Worm (Caenorhabditis elegans) whole organism, mixed stage, embryonic: ENCODE measurements around the gene ZK1010.10.

Experiments used
- M03D4.4 ChIP-seq: sonication (generic microtip); optimal IDR thresholded peaks from 2 replicates; lab custom pipeline; 2017; ENCODE audit warnings: mild to moderate bottlenecking, missing genetic modification characterization, missing compliant biosample characterization
- bed-3 ChIP-seq: fragments of 200-800 bp; sonication (Bioruptor generic); optimal IDR thresholded peaks from 3 replicates; lab custom pipeline; 2018; ENCODE audit warnings: mild to moderate bottlenecking, missing genetic modification characterization, moderate library complexity, missing compliant biosample characterization
- blmp-1 ChIP-seq: fragments of 150-350 bp; optimal IDR thresholded peaks from 2 replicates; lab custom pipeline; 2014; ENCODE audit warnings: missing biosample characterization, missing genetic modification characterization
- ceh-39 ChIP-seq: fragments of 150-350 bp; optimal IDR thresholded peaks from 2 replicates; lab custom pipeline; 2014; ENCODE audit warnings: missing biosample characterization, missing genetic modification characterization
- ceh-43 ChIP-seq: fragments of 200-800 bp; sonication (Bioruptor generic); optimal IDR thresholded peaks from 2 replicates; lab custom pipeline; 2018; ENCODE audit warnings: mild to moderate bottlenecking, missing genetic modification characterization, moderate library complexity, missing compliant biosample characterization
- ceh-83 ChIP-seq: fragments of 200-800 bp; sonication (Bioruptor generic); optimal IDR thresholded peaks from 2 replicates; lab custom pipeline; 2018; ENCODE audit warnings: mild to moderate bottlenecking, missing genetic modification characterization, missing compliant biosample characterization
- ces-1 ChIP-seq: fragments of 150-350 bp; optimal IDR thresholded peaks from 2 replicates; lab custom pipeline; 2014; ENCODE audit warnings: missing biosample characterization, missing genetic modification reagents, missing genetic modification characterization
- cnd-1 ChIP-seq: fragments of 200-800 bp; sonication (Bioruptor generic); optimal IDR thresholded peaks from 2 replicates; lab custom pipeline; 2018; ENCODE audit warnings: mild to moderate bottlenecking, missing genetic modification characterization, missing compliant biosample characterization
- drap-1 ChIP-seq: fragments of 200-800 bp; sonication (Bioruptor generic); optimal IDR thresholded peaks from 3 replicates; lab custom pipeline; 2018; ENCODE audit warnings: mild to moderate bottlenecking, missing genetic modification characterization, missing compliant biosample characterization
- elt-1 ChIP-seq: sonication (generic microtip); optimal IDR thresholded peaks from 2 replicates; lab custom pipeline; 2017; ENCODE audit warnings: missing genetic modification characterization, mild to moderate bottlenecking, missing compliant biosample characterization, antibody characterized with exemption, moderate library complexity, borderline replicate concordance; ENCODE audit not compliant: insufficient read depth
- elt-3 ChIP-seq: fragments of 150-350 bp; optimal IDR thresholded peaks from 2 replicates; lab custom pipeline; 2014; ENCODE audit warnings: missing biosample characterization, missing genetic modification characterization
- flh-1 ChIP-seq: fragments of 200-800 bp; sonication (Bioruptor generic); optimal IDR thresholded peaks from 2 replicates; lab custom pipeline; 2018; ENCODE audit warnings: mild to moderate bottlenecking, missing genetic modification characterization, moderate library complexity, missing compliant biosample characterization
- ham-2 ChIP-seq: fragments of 200-800 bp; sonication (Bioruptor generic); optimal IDR thresholded peaks from 2 replicates; lab custom pipeline; 2018; ENCODE audit warnings: mild to moderate bottlenecking, missing genetic modification characterization, missing compliant biosample characterization
- hlh-1 ChIP-seq: fragments of 150-350 bp; optimal IDR thresholded peaks from 2 replicates; lab custom pipeline; 2014; ENCODE audit warnings: missing biosample characterization, missing genetic modification reagents, missing genetic modification characterization
- lin-13 ChIP-seq: fragments of 150-350 bp; optimal IDR thresholded peaks from 2 replicates; lab custom pipeline; 2014; ENCODE audit warnings: missing biosample characterization, missing genetic modification characterization
- lin-32 ChIP-seq: fragments of 200-800 bp; sonication (Bioruptor generic); optimal IDR thresholded peaks from 2 replicates; lab custom pipeline; 2018; ENCODE audit warnings: mild to moderate bottlenecking, missing genetic modification characterization, missing compliant biosample characterization
- lsy-2 ChIP-seq: fragments of 150-350 bp; optimal IDR thresholded peaks from 2 replicates; lab custom pipeline; 2014; ENCODE audit warnings: missing biosample characterization, missing genetic modification characterization
- mab-5 ChIP-seq: fragments of 150-350 bp; optimal IDR thresholded peaks from 2 replicates; lab custom pipeline; 2014; ENCODE audit warnings: missing biosample characterization, missing genetic modification characterization
- mep-1 ChIP-seq: fragments of 150-350 bp; optimal IDR thresholded peaks from 2 replicates; lab custom pipeline; 2017; ENCODE audit warnings: missing biosample characterization, missing genetic modification reagents, missing genetic modification characterization, inconsistent platforms
- mls-2 ChIP-seq: sonication (generic microtip); optimal IDR thresholded peaks from 2 replicates; lab custom pipeline; 2016; ENCODE audit warnings: mild to moderate bottlenecking, missing genetic modification characterization, moderate library complexity, missing compliant biosample characterization
- nhr-12 ChIP-seq: fragments of 150-350 bp; optimal IDR thresholded peaks from 2 replicates; lab custom pipeline; 2014; ENCODE audit warnings: missing biosample characterization, missing genetic modification characterization
- nhr-2 ChIP-seq: fragments of 150-350 bp; optimal IDR thresholded peaks from 2 replicates; lab custom pipeline; 2014; ENCODE audit warnings: missing biosample characterization, missing genetic modification characterization
- nhr-237 ChIP-seq: fragments of 150-350 bp; optimal IDR thresholded peaks from 2 replicates; lab custom pipeline; 2014; ENCODE audit warnings: missing biosample characterization, missing genetic modification characterization
- nhr-28 ChIP-seq: fragments of 150-350 bp; optimal IDR thresholded peaks from 2 replicates; lab custom pipeline; 2014; ENCODE audit warnings: missing biosample characterization, missing genetic modification characterization
- nhr-76 ChIP-seq: sonication (generic microtip); optimal IDR thresholded peaks from 2 replicates; lab custom pipeline; 2017; ENCODE audit warnings: missing biosample characterization, missing genetic modification characterization
- pha-4 ChIP-seq: fragments of 150-350 bp; optimal IDR thresholded peaks from 2 replicates; lab custom pipeline; 2018; ENCODE audit warnings: missing biosample characterization, missing genetic modification reagents, missing genetic modification characterization
- sem-2 ChIP-seq: fragments of 200-800 bp; sonication (Bioruptor generic); optimal IDR thresholded peaks from 2 replicates; lab custom pipeline; 2018; ENCODE audit warnings: mild to moderate bottlenecking, missing genetic modification characterization, missing compliant biosample characterization
- snpc-4 ChIP-seq: fragments of 150-350 bp; optimal IDR thresholded peaks from 2 replicates; lab custom pipeline; 2014; ENCODE audit warnings: missing biosample characterization, missing genetic modification characterization
- sptf-1 ChIP-seq: sonication (generic microtip); optimal IDR thresholded peaks from 2 replicates; lab custom pipeline; 2017; ENCODE audit warnings: mild to moderate bottlenecking, missing genetic modification characterization, moderate library complexity, missing compliant biosample characterization
- tbx-8 ChIP-seq: fragments of 200-800 bp; sonication (Bioruptor generic); optimal IDR thresholded peaks from 2 replicates; lab custom pipeline; 2018; ENCODE audit warnings: mild to moderate bottlenecking, missing genetic modification characterization, moderate library complexity, missing compliant biosample characterization
- unc-120 ChIP-seq: sonication (generic microtip); optimal IDR thresholded peaks from 2 replicates; lab custom pipeline; 2017; ENCODE audit warnings: missing genetic modification characterization, missing compliant biosample characterization; ENCODE audit not compliant: poor library complexity, severe bottlenecking
- unc-39 ChIP-seq: fragments of 150-350 bp; optimal IDR thresholded peaks from 2 replicates; lab custom pipeline; 2014; ENCODE audit warnings: missing biosample characterization, missing genetic modification characterization
- unc-62 ChIP-seq: fragments of 150-350 bp; optimal IDR thresholded peaks from 2 replicates; lab custom pipeline; 2014; ENCODE audit warnings: missing biosample characterization, missing genetic modification reagents, missing genetic modification characterization
- zip-8 ChIP-seq: fragments of 150-350 bp; optimal IDR thresholded peaks from 2 replicates; lab custom pipeline; 2014; ENCODE audit warnings: missing biosample characterization, missing genetic modification characterization
- ztf-11 ChIP-seq: fragments of 150-350 bp; optimal IDR thresholded peaks from 2 replicates; lab custom pipeline; 2014; ENCODE audit warnings: missing biosample characterization, missing genetic modification characterization

ZK1010.10 gene

ce11 chrIII:13029608-13030007 lies 27.4 kb downstream of the ZK1010.10 start, which contains the start of gene F14F7.4:
F14F7.4 (minus strand) TSS chrIII:13029708.
- TF ChIP-seq lin-13 (tag; lab: Kevin White, UChicago) (no peak), nhr-2 (tag; lab: Kevin White, UChicago) (no peak), lin-32 (GFP tag; lab: Kevin White, UChicago) (no peak), zip-8 (tag; lab: Kevin White, UChicago) (no peak), lsy-2 (tag; lab: Kevin White, UChicago) (no peak), bed-3 (no peak), sem-2 (no peak)

ce11 chrIII:13030551-13030950 lies 28.4 kb downstream of the ZK1010.10 start, which contains the start of gene F14F7.7:
F14F7.7 (plus strand) TSS chrIII:13030904.
- no peak for TF ChIP-seq zip-8 (tag; lab: Kevin White, UChicago)
- TF ChIP-seq pha-4: no peak
- TF ChIP-seq ces-1 (GFP tag; lab: Kevin White, UChicago): no peak
- TF ChIP-seq unc-39: no peak
- no peak for TF ChIP-seq unc-62 (GFP tag; lab: Kevin White, UChicago)
- TF ChIP-seq nhr-12 (tag; lab: Kevin White, UChicago): no peak
- no peak for TF ChIP-seq ztf-11 (tag; lab: Kevin White, UChicago)
- TF ChIP-seq ham-2 (GFP tag; lab: Kevin White, UChicago): no peak
- no peak for TF ChIP-seq unc-120
- no peak for TF ChIP-seq sptf-1 (tag; lab: Kevin White, UChicago)
- no peak for TF ChIP-seq hlh-1 (tag; lab: Kevin White, UChicago)
- TF ChIP-seq nhr-237 (tag; lab: Kevin White, UChicago): no peak
- TF ChIP-seq bed-3: no peak
- no peak for TF ChIP-seq sem-2
- no peak for TF ChIP-seq mep-1 (tag; lab: Kevin White, UChicago)
- no peak for TF ChIP-seq nhr-76
- TF ChIP-seq tbx-8: no peak
- TF ChIP-seq lin-32 (GFP tag; lab: Kevin White, UChicago): no peak

ce11 chrIII:13031701-13032100 lies 29.5 kb downstream of the ZK1010.10 start, which contains the start of gene F14F7.5:
F14F7.5 (plus strand) TSS chrIII:13032001.
- no peak for TF ChIP-seq nhr-76
- no peak for TF ChIP-seq lin-13 (tag; lab: Kevin White, UChicago)
- no peak for TF ChIP-seq ceh-43
- no peak for TF ChIP-seq ceh-39 (tag; lab: Kevin White, UChicago)
- no peak for TF ChIP-seq nhr-12 (tag; lab: Kevin White, UChicago)
- TF ChIP-seq ceh-83: no peak
- TF ChIP-seq zip-8 (tag; lab: Kevin White, UChicago): no peak
- no peak for TF ChIP-seq unc-39
- TF ChIP-seq ces-1 (GFP tag; lab: Kevin White, UChicago): no peak
- no peak for TF ChIP-seq mls-2 (tag; lab: Kevin White, UChicago)
- no peak for TF ChIP-seq ztf-11 (tag; lab: Kevin White, UChicago)
- no peak for TF ChIP-seq hlh-1 (tag; lab: Kevin White, UChicago)
- no peak for TF ChIP-seq drap-1 (GFP tag; lab: Kevin White, UChicago)
- no peak for TF ChIP-seq nhr-237 (tag; lab: Kevin White, UChicago)
- no peak for TF ChIP-seq nhr-2 (tag; lab: Kevin White, UChicago)
- TF ChIP-seq M03D4.4 (tag; lab: Kevin White, UChicago): no peak

ce11 chrIII:13032429-13033018 lies 30.3 kb downstream of the ZK1010.10 start:
- no peak for TF ChIP-seq bed-3
- no peak for TF ChIP-seq pha-4
- no peak for TF ChIP-seq hlh-1 (tag; lab: Kevin White, UChicago)
- no peak for TF ChIP-seq elt-1 (tag; lab: Kevin White, UChicago)
- no peak for TF ChIP-seq ceh-43
- TF ChIP-seq nhr-76: no peak
- no peak for TF ChIP-seq nhr-12 (tag; lab: Kevin White, UChicago)
- TF ChIP-seq nhr-2 (tag; lab: Kevin White, UChicago): no peak
- TF ChIP-seq sem-2: peak; percentile 23
- peak; percentile 26 for TF ChIP-seq ham-2 (GFP tag; lab: Kevin White, UChicago)
- no peak for TF ChIP-seq snpc-4
- TF ChIP-seq ceh-39 (tag; lab: Kevin White, UChicago): no peak
- no peak for TF ChIP-seq flh-1 (GFP tag; lab: Kevin White, UChicago)
- TF ChIP-seq zip-8 (tag; lab: Kevin White, UChicago): no peak
- TF ChIP-seq M03D4.4 (tag; lab: Kevin White, UChicago): no peak
- peak; percentile 23 for TF ChIP-seq lin-32 (GFP tag; lab: Kevin White, UChicago)
- TF ChIP-seq mab-5 (tag; lab: Kevin White, UChicago): no peak
- TF ChIP-seq ceh-83: no peak
- no peak for TF ChIP-seq cnd-1 (tag; lab: Kevin White, UChicago)
- TF ChIP-seq ztf-11 (tag; lab: Kevin White, UChicago): no peak
- no peak for TF ChIP-seq lsy-2 (tag; lab: Kevin White, UChicago)
- no peak for TF ChIP-seq unc-120
- no peak for TF ChIP-seq unc-62 (GFP tag; lab: Kevin White, UChicago)
- peak; percentile 61 for TF ChIP-seq sptf-1 (tag; lab: Kevin White, UChicago)
- no peak for TF ChIP-seq tbx-8
- no peak for TF ChIP-seq ces-1 (GFP tag; lab: Kevin White, UChicago)
- TF ChIP-seq unc-39: no peak
- TF ChIP-seq blmp-1 (tag; lab: Kevin White, UChicago): no peak
- TF ChIP-seq nhr-237 (tag; lab: Kevin White, UChicago): no peak
- TF ChIP-seq nhr-28 (tag; lab: Kevin White, UChicago): no peak
- peak; percentile 35 for TF ChIP-seq drap-1 (GFP tag; lab: Kevin White, UChicago)
- TF ChIP-seq elt-3 (tag; lab: Kevin White, UChicago): no peak
- TF ChIP-seq mep-1 (tag; lab: Kevin White, UChicago): no peak
- TF ChIP-seq mls-2 (tag; lab: Kevin White, UChicago): peak; percentile 72
- TF ChIP-seq lin-13 (tag; lab: Kevin White, UChicago): no peak
